Fruit fly (Drosophila melanogaster) whole organism, prepupa: Measurements from ENCODE around the gene Pdh.

Experiments
- Blimp-1 ChIP-seq: fragments of 200-800 bp; sonication (Bioruptor generic); optimal IDR thresholded peaks from 3 replicates; lab custom pipeline; 2017; ENCODE audit warnings: missing biosample characterization, missing genetic modification characterization, mild to moderate bottlenecking, moderate library complexity, missing genetic modification reagents
- CG8319 ChIP-seq: fragments of 200-800 bp; sonication (Bioruptor generic); optimal IDR thresholded peaks from 3 replicates; lab custom pipeline; 2016; ENCODE audit warnings: missing biosample characterization, missing genetic modification characterization
- Gug ChIP-seq: fragments of 200-800 bp; sonication (Bioruptor generic); IDR thresholded peaks from 2 replicates; pipeline ENCODE4 v1.3.6; 2022; ENCODE audit warnings: missing biosample characterization, missing genetic modification characterization
- Hr39 ChIP-seq: fragments of 200-800 bp; sonication (Bioruptor generic); optimal IDR thresholded peaks from 2 replicates; lab custom pipeline; 2016; ENCODE audit warnings: missing biosample characterization, missing genetic modification characterization
- Met ChIP-seq: fragments of 200-800 bp; sonication (Bioruptor generic); optimal IDR thresholded peaks from 3 replicates; lab custom pipeline; 2016; ENCODE audit warnings: missing biosample characterization, missing genetic modification characterization
- OdsH ChIP-seq: fragments of 200-800 bp; sonication (Bioruptor generic); optimal IDR thresholded peaks from 3 replicates; lab custom pipeline; 2016; ENCODE audit warnings: missing biosample characterization, missing genetic modification characterization
- Sox102F ChIP-seq: fragments of 200-800 bp; sonication (Bioruptor generic); optimal IDR thresholded peaks from 2 replicates; lab custom pipeline; 2016; ENCODE audit warnings: missing biosample characterization, mild to moderate bottlenecking, missing genetic modification characterization
- acj6 ChIP-seq: fragments of 200-800 bp; sonication (Bioruptor generic); optimal IDR thresholded peaks from 3 replicates; lab custom pipeline; 2016; ENCODE audit warnings: missing biosample characterization, missing genetic modification characterization
- dsx ChIP-seq: fragments of 200-800 bp; optimal IDR thresholded peaks from 3 replicates; lab custom pipeline; 2019; ENCODE audit warnings: missing biosample characterization, mild to moderate bottlenecking, missing genetic modification characterization, moderate library complexity; ENCODE audit not compliant: poor library complexity, severe bottlenecking
- fkh ChIP-seq: fragments of 200-800 bp; sonication (Bioruptor generic); optimal IDR thresholded peaks from 3 replicates; lab custom pipeline; 2017; ENCODE audit warnings: missing biosample characterization, mild to moderate bottlenecking, missing genetic modification characterization, moderate library complexity
- ss ChIP-seq, 2 experiments: fragments of 200-800 bp; sonication (Bioruptor generic); optimal IDR thresholded peaks; 2 replicates in 1 of 2; 3 replicates in 1 of 2; lab custom pipeline; 2017 to 2018; ENCODE audit warnings: mild to moderate bottlenecking in 2 of 2, missing biosample characterization in 2 of 2, missing genetic modification characterization in 2 of 2, moderate library complexity in 1 of 2

- no peak for TF ChIP-seq Met (GFP tag; lab: Kevin White, UChicago)
- no peak for TF ChIP-seq Hr39 (GFP tag; lab: Kevin White, UChicago)
- TF ChIP-seq dsx, result no peak
- TF ChIP-seq OdsH, result no peak
- TF ChIP-seq CG8319 (GFP tag; lab: Kevin White, UChicago), result no peak
- TF ChIP-seq Blimp-1 (GFP tag; lab: Kevin White, UChicago), result no peak
- no peak for TF ChIP-seq Gug (GFP tag; lab: Robert Waterston, UW)
- no peak for TF ChIP-seq Sox102F
- no peak for TF ChIP-seq ss (GFP tag; optimal IDR thresholded peaks at IDR 0.05; lab: Kevin White, UChicago)
- TF ChIP-seq fkh (GFP tag; lab: Kevin White, UChicago), result no peak
- TF ChIP-seq acj6, result no peak
These were observed 6.2 kb downstream of the Pdh start, which contains the start of gene mRpS34 for dm6 chr3L:16347914-16348313.
